Worm (Caenorhabditis elegans): ENCODE measurements around the gene saps-1.

Gene saps-1

DNA sequence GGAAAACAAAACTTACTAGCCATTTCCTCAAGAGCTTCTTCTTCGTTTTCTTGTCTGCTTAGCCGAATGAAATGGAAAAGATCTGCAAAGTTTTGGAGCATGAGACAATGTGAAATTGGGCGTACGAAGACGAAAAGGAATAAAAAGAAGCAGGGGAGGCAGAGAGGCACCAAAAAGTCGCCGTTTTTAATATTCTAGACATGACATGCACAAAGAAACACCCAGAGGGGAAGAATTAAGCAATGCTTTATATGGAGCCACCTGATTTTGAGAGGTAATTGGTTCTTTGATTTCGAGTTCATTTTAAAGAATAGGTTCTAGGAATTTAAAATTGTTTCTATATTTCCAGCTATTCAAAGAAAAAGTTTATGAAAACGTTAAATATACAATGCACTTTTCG, 16.7 kb downstream of the saps-1 start, which contains the start of gene T24F1.4:
Gene T24F1.4 (minus strand): TSS at position 101 of the 400 bp plus-strand sequence.
- TF ChIP-seq lin-14 (GFP tag; optimal IDR thresholded peaks at IDR 0.05) (peak; percentile 21), dpl-1 (GFP tag; optimal IDR thresholded peaks at IDR 0.05) (no peak), C16A3.4 (tag; optimal IDR thresholded peaks at IDR 0.05) (no peak), nhr-71 (tag; optimal IDR thresholded peaks at IDR 0.05) (peak; percentile 40), fkh-8 (tag; optimal IDR thresholded peaks at IDR 0.05) (peak; percentile 44)

DNA sequence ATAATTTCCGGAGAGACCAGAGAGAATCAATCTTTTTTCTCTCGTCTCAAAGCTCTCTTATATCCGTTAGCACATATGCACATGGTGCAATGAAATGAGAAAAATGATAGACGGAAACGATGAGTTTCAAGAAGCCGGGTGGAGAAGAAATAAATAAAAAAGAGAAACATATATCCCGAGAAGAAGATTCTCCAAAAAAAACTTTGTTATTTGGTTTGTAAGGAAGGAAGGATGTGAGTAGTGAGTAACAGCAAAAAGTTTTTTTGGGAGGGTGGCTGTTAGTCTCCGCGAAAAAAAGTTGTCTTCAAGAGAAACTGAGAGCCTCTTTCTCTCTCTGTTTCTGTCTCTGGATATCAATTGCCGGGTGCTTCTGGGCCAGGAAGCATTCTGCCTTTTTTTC, 19.2 kb downstream of the saps-1 start:
- TF ChIP-seq egl-13 (tag; optimal IDR thresholded peaks at IDR 0.05) (peak; percentile 29), sox-4 (tag; optimal IDR thresholded peaks at IDR 0.05) (no peak), lin-14 (GFP tag; optimal IDR thresholded peaks at IDR 0.05) (peak; percentile 63), pax-3 (tag; optimal IDR thresholded peaks at IDR 0.05) (no peak)

DNA sequence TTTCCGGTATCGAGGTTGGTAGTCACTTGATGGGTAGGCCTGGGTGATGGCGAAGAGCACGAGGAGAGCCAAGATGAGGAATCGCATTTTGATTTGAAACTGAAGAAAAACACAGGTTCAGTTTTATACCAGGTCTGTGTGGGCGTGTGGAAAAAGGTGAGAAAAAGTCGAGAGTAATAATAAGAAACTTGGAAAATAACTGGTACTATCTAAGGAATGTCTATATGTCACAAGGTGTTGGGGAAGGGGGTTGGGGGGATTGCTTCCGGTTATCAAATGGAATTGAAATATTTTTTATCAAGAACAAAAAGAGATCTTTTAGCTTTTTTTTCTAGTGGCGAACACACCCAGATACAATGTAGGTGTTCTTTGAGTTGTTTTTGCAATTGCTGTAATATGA, 22.1 kb downstream of the saps-1 start, which contains the start of gene nlp-51:
Gene nlp-51 (minus strand): TSS at position 101 of the 400 bp plus-strand sequence.
- TF ChIP-seq unc-86 (tag; optimal IDR thresholded peaks at IDR 0.05) (no peak), nhr-237 (tag; optimal IDR thresholded peaks at IDR 0.05) (no peak), egl-13 (tag; optimal IDR thresholded peaks at IDR 0.05) (no peak), hpl-2 (GFP tag; optimal IDR thresholded peaks at IDR 0.05) (no peak), isw-1 (GFP tag; IDR thresholded peaks at IDR 0.05) (no peak), pag-3 (tag; optimal IDR thresholded peaks at IDR 0.05; ENCODE audit: borderline replicate concordance, insufficient read depth) (no peak), fkh-10 (GFP tag; optimal IDR thresholded peaks at IDR 0.05) (no peak), dsc-1 (tag; optimal IDR thresholded peaks at IDR 0.05) (no peak)

DNA sequence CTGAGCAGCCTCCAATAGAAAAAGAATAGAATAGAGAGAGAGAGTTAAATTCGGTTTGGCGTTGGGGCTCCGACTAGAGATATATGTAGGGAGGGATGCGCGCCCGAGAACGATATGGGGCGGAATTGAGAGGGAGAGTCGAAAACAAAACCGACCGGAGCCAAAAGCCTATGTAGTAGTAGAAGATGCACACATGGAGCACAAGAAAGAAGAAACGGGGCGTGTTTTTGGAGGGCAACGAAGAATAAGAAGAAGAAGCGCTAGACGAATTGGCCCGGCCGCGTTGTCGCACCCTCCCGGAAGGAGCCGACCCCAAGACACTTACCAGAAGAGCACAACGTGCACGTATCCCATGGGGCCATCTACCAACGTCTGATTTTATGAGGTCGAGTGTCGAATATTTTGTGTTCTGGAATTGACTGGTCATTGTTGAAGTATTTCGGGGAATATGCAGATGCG, 31.6 kb downstream of the saps-1 start, which contains the start of gene tag-180:
Gene tag-180 (minus strand): TSS at position 409 of the 459 bp plus-strand sequence.
- TF ChIP-seq ceh-82 (tag; optimal IDR thresholded peaks at IDR 0.05) (peak in 1 of 3 experiments; percentile 1), ets-5 (GFP tag; IDR thresholded peaks at IDR 0.05) (no peak), nhr-76 (tag; optimal IDR thresholded peaks at IDR 0.05) (no peak), irx-1 (tag; optimal IDR thresholded peaks at IDR 0.05) (no peak), sptf-1 (tag; optimal IDR thresholded peaks at IDR 0.05) (no peak), C16A3.4 (tag; optimal IDR thresholded peaks at IDR 0.05) (no peak), mef-2 (tag; optimal IDR thresholded peaks at IDR 0.05) (no peak), swsn-7 (tag; optimal IDR thresholded peaks at IDR 0.05) (no peak), fkh-4 (tag; optimal IDR thresholded peaks at IDR 0.05; ENCODE audit: borderline replicate concordance) (no peak), nhr-77 (tag; optimal IDR thresholded peaks at IDR 0.05) (no peak), ceh-90 (tag; optimal IDR thresholded peaks at IDR 0.05) (no peak), egl-27 (tag; optimal IDR thresholded peaks at IDR 0.05) (no peak), lin-14 (GFP tag; optimal IDR thresholded peaks at IDR 0.05) (peak; percentile 63), sup-37 (GFP tag; optimal IDR thresholded peaks at IDR 0.05) (no peak), fkh-10 (GFP tag; optimal IDR thresholded peaks at IDR 0.05) (no peak)

DNA sequence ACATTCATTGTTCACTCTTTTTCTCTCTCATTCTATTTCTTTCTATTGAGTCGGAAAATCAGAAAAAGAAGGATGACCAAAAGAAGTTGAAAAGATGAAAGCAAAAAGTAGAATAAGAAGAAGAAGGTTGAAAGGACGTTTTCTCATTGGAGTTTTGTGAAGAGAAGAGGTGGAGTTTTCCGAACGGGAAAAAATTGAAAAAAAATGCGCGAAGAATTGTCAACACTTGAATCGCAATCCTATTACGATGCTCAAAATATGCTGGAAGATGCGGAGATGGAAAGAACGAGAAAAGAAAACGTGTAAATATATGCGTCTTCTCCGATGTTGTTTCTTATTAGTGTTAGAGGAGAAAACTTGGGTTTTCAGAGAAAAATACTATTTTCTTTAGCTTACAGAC, 35.9 kb downstream of the saps-1 start:
- TF ChIP-seq zip-4 (GFP tag; optimal IDR thresholded peaks at IDR 0.05) (no peak), nhr-237 (tag; optimal IDR thresholded peaks at IDR 0.05) (no peak), mdl-1 (tag; optimal IDR thresholded peaks at IDR 0.05) (no peak), lin-14 (GFP tag; optimal IDR thresholded peaks at IDR 0.05) (peak; percentile 36), fkh-10 (GFP tag; optimal IDR thresholded peaks at IDR 0.05) (peak; percentile 44), dsc-1 (tag; optimal IDR thresholded peaks at IDR 0.05) (no peak)

DNA sequence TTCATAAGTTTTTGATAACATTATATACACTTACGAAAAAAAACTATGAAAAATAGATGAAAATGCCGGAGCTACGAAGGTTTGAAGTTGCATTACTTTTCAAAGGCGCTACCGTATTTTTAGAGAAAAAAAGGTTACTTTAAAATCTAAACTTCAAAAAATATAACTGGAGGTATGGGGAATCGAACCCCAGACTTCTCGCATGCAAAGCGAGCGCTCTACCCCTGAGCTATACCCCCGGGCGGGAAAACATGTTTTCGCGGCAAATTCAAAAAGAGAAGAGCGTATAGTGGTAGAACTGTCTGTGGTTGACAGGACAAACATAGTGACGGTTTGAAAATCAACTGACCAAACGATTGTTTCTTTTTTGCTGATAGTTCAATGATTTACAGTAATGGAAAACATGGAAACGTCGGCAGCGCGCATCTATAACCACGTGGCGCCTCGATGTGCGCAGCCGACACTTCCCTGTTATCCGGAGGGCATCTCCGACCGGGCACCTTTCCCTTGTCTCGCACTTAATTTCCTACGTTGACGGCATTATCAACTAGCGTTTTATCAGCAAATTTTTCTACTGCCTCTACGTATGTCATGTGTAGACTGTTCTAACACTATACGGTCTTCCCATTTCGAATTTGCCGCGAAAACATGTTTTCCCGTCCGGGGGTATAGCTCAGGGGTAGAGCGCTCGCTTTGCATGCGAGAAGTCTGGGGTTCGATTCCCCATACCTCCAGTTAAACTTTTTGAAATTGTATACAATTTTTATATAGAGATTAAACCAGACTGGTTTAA, 36.6 kb downstream of the saps-1 start:
- TF ChIP-seq nhr-71 (tag; optimal IDR thresholded peaks at IDR 0.05) (peak; percentile 15), elt-2 (tag; optimal IDR thresholded peaks at IDR 0.05) (peak; percentile 34), dpl-1 (GFP tag; optimal IDR thresholded peaks at IDR 0.05) (peak; percentile 25 to 56 (median 54)), nhr-20 (tag; optimal IDR thresholded peaks at IDR 0.05) (no peak), nhr-11 (tag; optimal IDR thresholded peaks at IDR 0.05) (no peak), efl-3 (GFP tag; optimal IDR thresholded peaks at IDR 0.05) (no peak), lsy-2 (tag; optimal IDR thresholded peaks at IDR 0.05) (no peak), ceh-90 (tag; optimal IDR thresholded peaks at IDR 0.05) (no peak), hpl-2 (GFP tag; optimal IDR thresholded peaks at IDR 0.05) (no peak), ama-1 (optimal IDR thresholded peaks at IDR 0.05) (no peak), fkh-4 (tag; optimal IDR thresholded peaks at IDR 0.05; ENCODE audit: borderline replicate concordance) (no peak), rnt-1 (tag; optimal IDR thresholded peaks at IDR 0.05) (no peak), ztf-4 (tag; optimal IDR thresholded peaks at IDR 0.05) (no peak), mab-9 (GFP tag; IDR thresholded peaks at IDR 0.05) (no peak), tbx-2 (tag; optimal IDR thresholded peaks at IDR 0.05) (no peak), mep-1 (tag; optimal IDR thresholded peaks at IDR 0.05) (peak; percentile 9)

Measured in whole organism, L1 larva.